Fruit fly (Drosophila melanogaster): ENCODE data around the gene P5cr.

DNA sequence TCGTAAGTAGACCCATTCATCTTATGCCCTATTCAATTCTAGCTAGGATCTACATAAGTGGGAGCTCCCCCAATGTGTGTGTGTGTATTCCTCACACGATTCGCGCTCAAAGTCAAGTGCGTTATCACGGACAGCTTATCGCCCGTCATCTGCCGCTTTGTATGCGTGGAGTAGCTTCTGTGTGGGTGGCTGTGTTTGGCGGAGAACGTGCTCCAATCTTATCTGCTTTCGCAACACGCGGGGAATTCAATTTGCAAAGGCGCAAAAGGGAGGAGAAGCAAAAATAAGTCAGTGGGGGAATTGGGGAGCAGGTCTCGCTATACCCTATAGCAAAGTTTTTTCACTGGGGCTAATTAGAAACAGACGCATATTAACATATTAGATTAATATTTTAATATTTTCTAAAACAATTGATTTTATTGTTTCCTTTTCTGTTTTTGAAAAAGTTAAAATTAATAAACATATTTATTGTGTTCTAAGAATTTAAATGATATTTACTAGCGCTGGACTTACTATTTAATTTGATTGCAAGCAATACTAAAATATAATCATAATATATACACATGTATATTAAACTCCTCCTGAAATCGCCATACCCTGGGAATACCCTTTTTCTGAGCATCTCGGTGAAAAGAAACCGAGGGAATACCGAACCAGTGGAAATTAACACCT is 43.5 kb upstream of the P5cr start:
- TF ChIP-seq fru (GFP tag; optimal IDR thresholded peaks at IDR 0.05) (peak; percentile 77), brk (GFP tag; optimal IDR thresholded peaks at IDR 0.05) (peak; percentile 66), GATAd (GFP tag; optimal IDR thresholded peaks at IDR 0.05) (no peak), lola (GFP tag; optimal IDR thresholded peaks at IDR 0.05) (no peak), dsf (GFP tag; optimal IDR thresholded peaks at IDR 0.05; ENCODE audit: borderline replicate concordance) (peak; percentile 3), pan (optimal IDR thresholded peaks at IDR 0.05) (no peak), OdsH (GFP tag; optimal IDR thresholded peaks at IDR 0.05) (peak; percentile 95), h (GFP tag; optimal IDR thresholded peaks at IDR 0.05) (peak; percentile 77), psq (GFP tag; optimal IDR thresholded peaks at IDR 0.05) (peak; percentile 92), Hnf4 (GFP tag; optimal IDR thresholded peaks at IDR 0.05) (peak; percentile 35)

Data from whole organism, wandering third instar larva.